Fruit fly (Drosophila melanogaster): ENCODE measurements around the gene CG3407.

Gene CG3407

DNA sequence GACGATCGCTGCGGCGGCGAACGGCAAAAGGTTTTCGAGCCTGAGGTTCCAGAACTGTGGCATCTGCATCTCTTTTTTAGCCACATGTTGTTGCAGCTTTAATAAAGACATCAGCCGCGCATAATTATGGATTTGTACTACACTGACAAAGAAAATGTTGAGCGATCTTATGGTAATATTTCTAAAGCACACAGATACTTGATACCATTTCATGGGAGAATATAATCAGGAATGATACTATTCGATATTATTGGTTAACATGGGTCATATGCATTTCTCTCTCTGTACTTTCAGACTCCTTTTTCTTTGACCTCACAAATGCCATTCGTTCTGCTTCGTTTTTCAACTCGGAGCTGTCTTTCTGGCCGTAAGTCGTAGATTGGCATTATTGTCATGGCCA, 38.9 kb upstream of the CG3407 start (continued):
- no peak for TF ChIP-seq Doc2 (GFP tag; IDR thresholded peaks at IDR 0.05)
- TF ChIP-seq Six4 (GFP tag; optimal IDR thresholded peaks at IDR 0.05), result peak; percentile 65
- TF ChIP-seq CG10321 (GFP tag; IDR thresholded peaks at IDR 0.05), result no peak
- TF ChIP-seq CG7745 (tag; optimal IDR thresholded peaks at IDR 0.05), result no peak
- TF ChIP-seq seq (GFP tag; IDR thresholded peaks at IDR 0.05), result no peak
- peak; percentile 63 for TF ChIP-seq CG14710 (tag; optimal IDR thresholded peaks at IDR 0.05)
- no peak for TF ChIP-seq CG6175 (GFP tag; IDR thresholded peaks at IDR 0.05)
- no peak for TF ChIP-seq kah (GFP tag; optimal IDR thresholded peaks at IDR 0.05)
- no peak for TF ChIP-seq exex (tag; optimal IDR thresholded peaks at IDR 0.05)
- no peak for TF ChIP-seq CG10147 (GFP tag; optimal IDR thresholded peaks at IDR 0.05)
- no peak for TF ChIP-seq CG31388 (GFP tag; optimal IDR thresholded peaks at IDR 0.05)
- TF ChIP-seq onecut (GFP tag; IDR thresholded peaks at IDR 0.05), result no peak
- TF ChIP-seq MBD-R2 (GFP tag; IDR thresholded peaks at IDR 0.05), result no peak
- peak; percentile 37; the same call in 1 of the 3 replicates for TF ChIP-seq Optix (GFP tag; IDR thresholded peaks at IDR 0.05)
- no peak for TF ChIP-seq ab (GFP tag; optimal IDR thresholded peaks at IDR 0.05)
- no peak for TF ChIP-seq CG15011 (GFP tag; optimal IDR thresholded peaks at IDR 0.05)
- TF ChIP-seq MESR4 (GFP tag; optimal IDR thresholded peaks at IDR 0.05), result no peak
- no peak for TF ChIP-seq CTCF (GFP tag; optimal IDR thresholded peaks at IDR 0.05)
- TF ChIP-seq dmrt11E (tag; optimal IDR thresholded peaks at IDR 0.05), result peak; percentile 82
- TF ChIP-seq Ets97D (GFP tag; optimal IDR thresholded peaks at IDR 0.05), result no peak
- peak; percentile 19 for TF ChIP-seq ATbp (GFP tag; optimal IDR thresholded peaks at IDR 0.05)
- no peak for TF ChIP-seq CG14050 (GFP tag; IDR thresholded peaks at IDR 0.05)
- TF ChIP-seq Fer3 (tag; optimal IDR thresholded peaks at IDR 0.05), result no peak
- TF ChIP-seq YL-1 (GFP tag; optimal IDR thresholded peaks at IDR 0.05), result no peak
- TF ChIP-seq mam (GFP tag; optimal IDR thresholded peaks at IDR 0.05), result no peak
- TF ChIP-seq CG4617 (GFP tag; optimal IDR thresholded peaks at IDR 0.05; ENCODE audit: borderline replicate concordance), result no peak
- no peak for TF ChIP-seq caup (GFP tag; optimal IDR thresholded peaks at IDR 0.05; ENCODE audit: severe bottlenecking)
- TF ChIP-seq CG30020 (tag; optimal IDR thresholded peaks at IDR 0.05), result no peak
- TF ChIP-seq CG13624 (GFP tag; optimal IDR thresholded peaks at IDR 0.05), result no peak
- no peak for TF ChIP-seq CG10366 (GFP tag; IDR thresholded peaks at IDR 0.05)
- no peak for TF ChIP-seq CG11247 (GFP tag; IDR thresholded peaks at IDR 0.05)
- TF ChIP-seq H15 (GFP tag; IDR thresholded peaks at IDR 0.05), result no peak
- TF ChIP-seq nerfin-1 (tag; optimal IDR thresholded peaks at IDR 0.05), result peak; percentile 42
- no peak for TF ChIP-seq pfk (GFP tag; optimal IDR thresholded peaks at IDR 0.05)
- TF ChIP-seq jumu (GFP tag; optimal IDR thresholded peaks at IDR 0.05), result peak; percentile 14
- peak in 1 of 2 experiments; percentile 25 for TF ChIP-seq Pdp1 (GFP tag; optimal IDR thresholded peaks at IDR 0.05)
- TF ChIP-seq CG2116 (GFP tag; optimal IDR thresholded peaks at IDR 0.05), result no peak
- no peak for TF ChIP-seq chinmo (GFP tag; IDR thresholded peaks at IDR 0.05; ENCODE audit: partially characterized antibody)
- TF ChIP-seq Lhr (GFP tag; optimal IDR thresholded peaks at IDR 0.05), result no peak
- TF ChIP-seq CG10462 (GFP tag; optimal IDR thresholded peaks at IDR 0.05), result no peak
- TF ChIP-seq gsb (GFP tag; IDR thresholded peaks at IDR 0.05), result no peak
- TF ChIP-seq Atf3 (GFP tag; optimal IDR thresholded peaks at IDR 0.05), result no peak
- peak; percentile 20 for TF ChIP-seq gcm (GFP tag; optimal IDR thresholded peaks at IDR 0.05)
- TF ChIP-seq HLH54F (GFP tag; optimal IDR thresholded peaks at IDR 0.05), result no peak
- no peak for TF ChIP-seq CG14014 (GFP tag; IDR thresholded peaks at IDR 0.05)
- TF ChIP-seq CoRest (tag; optimal IDR thresholded peaks at IDR 0.05), result peak; percentile 40
- TF ChIP-seq luna (GFP tag; optimal IDR thresholded peaks at IDR 0.05), result no peak
- TF ChIP-seq pb (GFP tag; optimal IDR thresholded peaks at IDR 0.05), result no peak
- TF ChIP-seq lov (optimal IDR thresholded peaks at IDR 0.05), result no peak
- TF ChIP-seq lov (GFP tag; IDR thresholded peaks at IDR 0.05), result 0 out of 3 replicates have a peak, but pooled peaks have one; percentile 55
- 0 out of 3 replicates have a peak, but pooled peaks have one; percentile 20 for TF ChIP-seq ken (GFP tag; IDR thresholded peaks at IDR 0.05)
- TF ChIP-seq insv (GFP tag; optimal IDR thresholded peaks at IDR 0.05), result no peak
- no peak for TF ChIP-seq tx (GFP tag; optimal IDR thresholded peaks at IDR 0.05)

Measured in whole organism, embryonic.